Fruit fly (Drosophila melanogaster) whole organism, prepupa: ENCODE data around the gene CG10508.

Experiments used
- Blimp-1 ChIP-seq: fragments of 200-800 bp; sonication (Bioruptor generic); optimal IDR thresholded peaks from 3 replicates; lab custom pipeline; 2017; ENCODE audit warnings: missing biosample characterization, missing genetic modification characterization, mild to moderate bottlenecking, moderate library complexity, missing genetic modification reagents
- CG10631 ChIP-seq: fragments of 200-800 bp; sonication (Bioruptor generic); optimal IDR thresholded peaks from 2 replicates; lab custom pipeline; 2016; ENCODE audit warnings: missing biosample characterization, missing genetic modification characterization
- CG10669 ChIP-seq: fragments of 200-800 bp; sonication (Bioruptor generic); optimal IDR thresholded peaks from 3 replicates; lab custom pipeline; 2018; ENCODE audit warnings: missing biosample characterization, mild to moderate bottlenecking, missing genetic modification characterization, moderate library complexity
- CG11762 ChIP-seq: fragments of 200-800 bp; sonication (Bioruptor generic); optimal IDR thresholded peaks from 3 replicates; lab custom pipeline; 2016; ENCODE audit warnings: missing biosample characterization, missing genetic modification characterization; ENCODE audit not compliant: insufficient read depth
- CG11902 ChIP-seq: fragments of 200-800 bp; sonication (Bioruptor generic); optimal IDR thresholded peaks from 3 replicates; lab custom pipeline; 2016; ENCODE audit warnings: missing biosample characterization, missing genetic modification characterization
- CG15336 ChIP-seq: fragments of 200-800 bp; sonication (Bioruptor generic); IDR thresholded peaks from 2 replicates; pipeline ENCODE4 v1.3.6; 2022; ENCODE audit warnings: missing biosample characterization, missing genetic modification characterization
- CG1621 ChIP-seq: fragments of 200-800 bp; sonication (Bioruptor generic); optimal IDR thresholded peaks from 3 replicates; lab custom pipeline; 2018; ENCODE audit warnings: missing biosample characterization, mild to moderate bottlenecking, missing genetic modification characterization
- CG3032 ChIP-seq: fragments of 200-800 bp; optimal IDR thresholded peaks from 2 replicates; lab custom pipeline; 2019; ENCODE audit warnings: missing biosample characterization, mild to moderate bottlenecking, missing genetic modification characterization, moderate library complexity
- CG32006 ChIP-seq: fragments of 200-800 bp; sonication (Bioruptor generic); optimal IDR thresholded peaks from 3 replicates; lab custom pipeline; 2017; ENCODE audit warnings: missing biosample characterization, mild to moderate bottlenecking, missing genetic modification characterization
- CG34406 ChIP-seq: fragments of 200-800 bp; sonication (Bioruptor generic); optimal IDR thresholded peaks from 3 replicates; lab custom pipeline; 2016; ENCODE audit warnings: missing biosample characterization, missing genetic modification characterization
- CG3919 ChIP-seq: fragments of 200-800 bp; sonication (Bioruptor generic); optimal IDR thresholded peaks from 3 replicates; lab custom pipeline; 2016; ENCODE audit warnings: missing biosample characterization, missing genetic modification characterization
- CG6163 ChIP-seq: fragments of 200-800 bp; sonication (Bioruptor generic); IDR thresholded peaks from 3 replicates; pipeline ENCODE4 v1.3.6; 2022; ENCODE audit warnings: missing biosample characterization, missing genetic modification characterization
- CG6276 ChIP-seq: fragments of 200-800 bp; sonication (Bioruptor generic); optimal IDR thresholded peaks from 2 replicates; lab custom pipeline; 2017; ENCODE audit warnings: missing biosample characterization, mild to moderate bottlenecking, missing genetic modification characterization
- CG6792 ChIP-seq: fragments of 200-800 bp; sonication (Bioruptor generic); optimal IDR thresholded peaks from 3 replicates; lab custom pipeline; 2016; ENCODE audit warnings: missing biosample characterization, missing genetic modification characterization
- CG6808 ChIP-seq: fragments of 200-800 bp; sonication (Bioruptor generic); optimal IDR thresholded peaks from 3 replicates; lab custom pipeline; 2017; ENCODE audit warnings: missing biosample characterization, missing genetic modification characterization, mild to moderate bottlenecking, moderate library complexity, missing genetic modification reagents
- CG6854 ChIP-seq: fragments of 200-800 bp; sonication (Bioruptor generic); optimal IDR thresholded peaks from 2 replicates; lab custom pipeline; 2017; ENCODE audit warnings: missing biosample characterization, mild to moderate bottlenecking, missing genetic modification characterization
- CG7368 ChIP-seq: fragments of 200-800 bp; sonication (Bioruptor generic); optimal IDR thresholded peaks from 3 replicates; lab custom pipeline; 2016; ENCODE audit warnings: missing biosample characterization, missing genetic modification characterization
- CG8119 ChIP-seq: fragments of 200-800 bp; sonication (Bioruptor generic); IDR thresholded peaks from 3 replicates; pipeline ENCODE4 v1.3.6; 2022; ENCODE audit warnings: missing biosample characterization, missing genetic modification characterization
- CG8319 ChIP-seq: fragments of 200-800 bp; sonication (Bioruptor generic); optimal IDR thresholded peaks from 3 replicates; lab custom pipeline; 2016; ENCODE audit warnings: missing biosample characterization, missing genetic modification characterization
- Eip75B ChIP-seq: fragments of 200-800 bp; sonication (Bioruptor generic); optimal IDR thresholded peaks from 3 replicates; lab custom pipeline; 2016; ENCODE audit warnings: missing biosample characterization, missing genetic modification characterization
- Eip78C ChIP-seq: fragments of 200-800 bp; sonication (Bioruptor generic); peaks from one replicate; lab custom pipeline; 2016; ENCODE audit warnings: missing biosample characterization, missing genetic modification characterization
- Eip93F ChIP-seq: fragments of 200-800 bp; sonication (Bioruptor generic); optimal IDR thresholded peaks from 2 replicates; lab custom pipeline; 2016; ENCODE audit warnings: missing biosample characterization, mild to moderate bottlenecking, missing genetic modification characterization
- Ets21C ChIP-seq: fragments of 200-800 bp; sonication (Bioruptor generic); optimal IDR thresholded peaks from 3 replicates; lab custom pipeline; 2016; ENCODE audit warnings: missing biosample characterization, missing genetic modification characterization
- Ets96B ChIP-seq: fragments of 200-800 bp; optimal IDR thresholded peaks from 2 replicates; lab custom pipeline; 2019; ENCODE audit warnings: missing biosample characterization, mild to moderate bottlenecking, missing genetic modification characterization, moderate library complexity
- Gug ChIP-seq: fragments of 200-800 bp; sonication (Bioruptor generic); IDR thresholded peaks from 2 replicates; pipeline ENCODE4 v1.3.6; 2022; ENCODE audit warnings: missing biosample characterization, missing genetic modification characterization
- Hr38 ChIP-seq: sonication (Bioruptor generic); optimal IDR thresholded peaks from 2 replicates; lab custom pipeline; 2016; ENCODE audit warnings: missing biosample characterization, missing genetic modification characterization
- Hr39 ChIP-seq: fragments of 200-800 bp; sonication (Bioruptor generic); optimal IDR thresholded peaks from 2 replicates; lab custom pipeline; 2016; ENCODE audit warnings: missing biosample characterization, missing genetic modification characterization
- Hr4 ChIP-seq: fragments of 200-800 bp; sonication (Bioruptor generic); optimal IDR thresholded peaks from 3 replicates; lab custom pipeline; 2016; ENCODE audit warnings: missing biosample characterization, missing genetic modification characterization
- Met ChIP-seq: fragments of 200-800 bp; sonication (Bioruptor generic); optimal IDR thresholded peaks from 3 replicates; lab custom pipeline; 2016; ENCODE audit warnings: missing biosample characterization, missing genetic modification characterization
- OdsH ChIP-seq: fragments of 200-800 bp; sonication (Bioruptor generic); optimal IDR thresholded peaks from 3 replicates; lab custom pipeline; 2016; ENCODE audit warnings: missing biosample characterization, missing genetic modification characterization
- Smox ChIP-seq: fragments of 200-800 bp; sonication (Bioruptor generic); optimal IDR thresholded peaks from 3 replicates; lab custom pipeline; 2016; ENCODE audit warnings: missing biosample characterization, missing genetic modification characterization
- Sox102F ChIP-seq: fragments of 200-800 bp; sonication (Bioruptor generic); optimal IDR thresholded peaks from 2 replicates; lab custom pipeline; 2016; ENCODE audit warnings: missing biosample characterization, mild to moderate bottlenecking, missing genetic modification characterization
- Sox14 ChIP-seq: fragments of 200-800 bp; sonication (Bioruptor generic); optimal IDR thresholded peaks from 3 replicates; lab custom pipeline; 2016; ENCODE audit warnings: missing biosample characterization, missing genetic modification characterization
- Sox15 ChIP-seq: fragments of 200-800 bp; sonication (Bioruptor generic); optimal IDR thresholded peaks from 3 replicates; lab custom pipeline; 2016; ENCODE audit warnings: missing biosample characterization, missing genetic modification characterization
- achi ChIP-seq: fragments of 200-800 bp; sonication (Bioruptor generic); optimal IDR thresholded peaks from 3 replicates; lab custom pipeline; 2016; ENCODE audit warnings: missing biosample characterization, missing genetic modification characterization
- acj6 ChIP-seq: fragments of 200-800 bp; sonication (Bioruptor generic); optimal IDR thresholded peaks from 3 replicates; lab custom pipeline; 2016; ENCODE audit warnings: missing biosample characterization, missing genetic modification characterization
- cyc ChIP-seq: fragments of 200-800 bp; sonication (Bioruptor generic); optimal IDR thresholded peaks from 3 replicates; lab custom pipeline; 2016; ENCODE audit warnings: missing biosample characterization, missing genetic modification characterization
- dac ChIP-seq: fragments of 200-800 bp; sonication (Bioruptor generic); optimal IDR thresholded peaks from 2 replicates; lab custom pipeline; 2017; ENCODE audit warnings: missing biosample characterization, mild to moderate bottlenecking, missing genetic modification characterization
- dsx ChIP-seq: fragments of 200-800 bp; optimal IDR thresholded peaks from 3 replicates; lab custom pipeline; 2019; ENCODE audit warnings: missing biosample characterization, mild to moderate bottlenecking, missing genetic modification characterization, moderate library complexity; ENCODE audit not compliant: poor library complexity, severe bottlenecking
- eg ChIP-seq: fragments of 200-800 bp; sonication (Bioruptor generic); IDR thresholded peaks from 3 replicates; pipeline ENCODE4 v1.3.6; 2022; ENCODE audit warnings: missing biosample characterization, missing genetic modification characterization
- esn ChIP-seq: fragments of 200-800 bp; sonication (Bioruptor generic); optimal IDR thresholded peaks from 2 replicates; lab custom pipeline; 2016; ENCODE audit warnings: missing biosample characterization, mild to moderate bottlenecking, missing genetic modification characterization, moderate library complexity
- fd59A ChIP-seq: fragments of 200-800 bp; sonication (Bioruptor generic); optimal IDR thresholded peaks from 2 replicates; lab custom pipeline; 2017; ENCODE audit warnings: missing biosample characterization, mild to moderate bottlenecking, missing genetic modification characterization, missing genetic modification reagents
- fd85E ChIP-seq: fragments of 200-800 bp; sonication (Bioruptor generic); optimal IDR thresholded peaks from 3 replicates; lab custom pipeline; 2016; ENCODE audit warnings: missing biosample characterization, missing genetic modification characterization
- fkh ChIP-seq: fragments of 200-800 bp; sonication (Bioruptor generic); optimal IDR thresholded peaks from 3 replicates; lab custom pipeline; 2017; ENCODE audit warnings: missing biosample characterization, mild to moderate bottlenecking, missing genetic modification characterization, moderate library complexity
- lz ChIP-seq: fragments of 200-800 bp; sonication (Bioruptor generic); optimal IDR thresholded peaks from 3 replicates; lab custom pipeline; 2016; ENCODE audit warnings: missing biosample characterization, missing genetic modification characterization
- net ChIP-seq: fragments of 200-800 bp; sonication (Bioruptor generic); optimal IDR thresholded peaks from 3 replicates; lab custom pipeline; 2016; ENCODE audit warnings: missing biosample characterization, missing genetic modification characterization
- pdm3 ChIP-seq: fragments of 200-800 bp; sonication (Bioruptor generic); optimal IDR thresholded peaks from 3 replicates; lab custom pipeline; 2016; ENCODE audit warnings: missing biosample characterization, missing genetic modification characterization
- salr ChIP-seq, 2 experiments: fragments of 200-800 bp; sonication (Bioruptor generic); optimal IDR thresholded peaks; 3 replicates each; lab custom pipeline; 2016 to 2018; ENCODE audit warnings: missing biosample characterization in 2 of 2, missing genetic modification characterization in 2 of 2, mild to moderate bottlenecking in 1 of 2
- spab ChIP-seq: fragments of 200-800 bp; sonication (Bioruptor generic); optimal IDR thresholded peaks from 2 replicates; lab custom pipeline; 2017; ENCODE audit warnings: missing biosample characterization, mild to moderate bottlenecking, missing genetic modification characterization, missing genetic modification reagents
- ss ChIP-seq, 2 experiments: fragments of 200-800 bp; sonication (Bioruptor generic); optimal IDR thresholded peaks; 2 replicates in 1 of 2; 3 replicates in 1 of 2; lab custom pipeline; 2017 to 2018; ENCODE audit warnings: mild to moderate bottlenecking in 2 of 2, missing biosample characterization in 2 of 2, missing genetic modification characterization in 2 of 2, moderate library complexity in 1 of 2
- svp ChIP-seq: fragments of 200-800 bp; sonication (Bioruptor generic); peaks from one replicate; lab custom pipeline; 2016; ENCODE audit warnings: missing biosample characterization, missing genetic modification characterization
- topi ChIP-seq: fragments of 200-800 bp; sonication (Bioruptor generic); optimal IDR thresholded peaks from 3 replicates; lab custom pipeline; 2016; ENCODE audit warnings: missing biosample characterization, missing genetic modification characterization
- vri ChIP-seq: fragments of 200-800 bp; sonication (Bioruptor generic); optimal IDR thresholded peaks from 3 replicates; lab custom pipeline; 2016; ENCODE audit warnings: missing biosample characterization, mild to moderate bottlenecking, missing genetic modification characterization

Gene CG10508

dm6 chr3L:21196563-21196962, 13.5 kb upstream of the CG10508 start, which contains the start of the genes Targ3 and park:
TSS of gene Targ3 (plus strand) at chr3L:21196831.
TSS of gene park (minus strand) at chr3L:21196853.
- TF ChIP-seq CG10669, result no peak
- peak; percentile 33 for TF ChIP-seq Eip78C (GFP tag; lab: Kevin White, UChicago)
- TF ChIP-seq Hr4, result peak; percentile 13
- peak; percentile 40 for TF ChIP-seq Sox14 (GFP tag; lab: Kevin White, UChicago)
- no peak for TF ChIP-seq CG6854 (GFP tag; lab: Kevin White, UChicago)
- peak; percentile 100 for TF ChIP-seq fkh (GFP tag; lab: Kevin White, UChicago)
- no peak for TF ChIP-seq spab (GFP tag; lab: Kevin White, UChicago)
- peak; percentile 22 for TF ChIP-seq achi (GFP tag; lab: Kevin White, UChicago)
- no peak for TF ChIP-seq cyc (GFP tag; lab: Kevin White, UChicago)
- no peak for TF ChIP-seq fd59A
- TF ChIP-seq Eip93F (GFP tag; lab: Kevin White, UChicago), result no peak
- TF ChIP-seq CG8319 (GFP tag; lab: Kevin White, UChicago), result no peak
- TF ChIP-seq svp (GFP tag; lab: Kevin White, UChicago), result no peak
- TF ChIP-seq CG1621 (tag; lab: Kevin White, UChicago), result no peak
- TF ChIP-seq CG11762 (GFP tag; lab: Kevin White, UChicago), result no peak
- TF ChIP-seq acj6 (GFP tag; lab: Kevin White, UChicago), result peak; percentile 39
- TF ChIP-seq salr (GFP tag; optimal IDR thresholded peaks at IDR 0.05; lab: Kevin White, UChicago), result no peak
- peak; percentile 31 for TF ChIP-seq net (GFP tag; lab: Kevin White, UChicago)
- TF ChIP-seq pdm3, result peak; percentile 31
- no peak for TF ChIP-seq fd85E (GFP tag; lab: Kevin White, UChicago)
- no peak for TF ChIP-seq Ets96B (tag; lab: Kevin White, UChicago)
- TF ChIP-seq CG15336 (GFP tag; lab: Robert Waterston, UW), result no peak
- TF ChIP-seq vri, result peak; percentile 43
- TF ChIP-seq Sox15 (GFP tag; lab: Kevin White, UChicago), result no peak
- TF ChIP-seq CG6808, result no peak
- no peak for TF ChIP-seq dac (GFP tag; lab: Kevin White, UChicago)
- TF ChIP-seq CG32006 (GFP tag; lab: Kevin White, UChicago), result peak; percentile 1
- TF ChIP-seq OdsH (GFP tag; lab: Kevin White, UChicago), result peak; percentile 31
- TF ChIP-seq esn, result peak; percentile 54
- no peak for TF ChIP-seq CG6792 (GFP tag; lab: Kevin White, UChicago)
- TF ChIP-seq Eip75B (GFP tag; lab: Kevin White, UChicago), result no peak
- TF ChIP-seq Gug, result no peak
- TF ChIP-seq topi (GFP tag; lab: Kevin White, UChicago), result no peak
- no peak for TF ChIP-seq CG3032 (tag; lab: Kevin White, UChicago)
- no peak for TF ChIP-seq CG7368
- TF ChIP-seq CG11902 (GFP tag; lab: Kevin White, UChicago), result no peak
- TF ChIP-seq Blimp-1, result no peak
- TF ChIP-seq dsx (GFP tag; lab: Kevin White, UChicago), result no peak
- TF ChIP-seq Hr38 (GFP tag; lab: Kevin White, UChicago), result no peak
- TF ChIP-seq ss (GFP tag; optimal IDR thresholded peaks at IDR 0.05; lab: Kevin White, UChicago), result no peak
- peak; percentile 24 for TF ChIP-seq Smox (GFP tag; lab: Kevin White, UChicago)
- no peak for TF ChIP-seq eg
- TF ChIP-seq CG10631, result peak; percentile 20
- TF ChIP-seq lz (GFP tag; lab: Kevin White, UChicago), result peak; percentile 7
- peak; percentile 25 for TF ChIP-seq CG34406
- TF ChIP-seq CG6276 (GFP tag; lab: Kevin White, UChicago), result no peak
- TF ChIP-seq CG6163 (GFP tag; lab: Robert Waterston, UW), result peak; percentile 12; the same call in 1 of the 3 replicates
- TF ChIP-seq CG8119 (GFP tag; lab: Robert Waterston, UW), result no peak
- no peak for TF ChIP-seq CG3919 (GFP tag; lab: Kevin White, UChicago)
- no peak for TF ChIP-seq Met (GFP tag; lab: Kevin White, UChicago)
- no peak for TF ChIP-seq Ets21C (GFP tag; lab: Kevin White, UChicago)
- TF ChIP-seq Sox102F (GFP tag; lab: Kevin White, UChicago), result peak; percentile 30
- peak; percentile 56 for TF ChIP-seq Hr39 (GFP tag; lab: Kevin White, UChicago)
